Fruit fly (Drosophila melanogaster) whole organism, adult: ENCODE results near the gene CG42397.

Experiments
- CG11617 ChIP-seq: fragments of 200-800 bp; sonication (Bioruptor generic); optimal IDR thresholded peaks from 2 replicates; lab custom pipeline; 2017; ENCODE audit warnings: mild to moderate bottlenecking, missing biosample characterization, missing genetic modification reagents, missing genetic modification characterization
- CG12768 ChIP-seq: fragments of 200-800 bp; sonication (Bioruptor generic); optimal IDR thresholded peaks from 2 replicates; lab custom pipeline; 2017; ENCODE audit warnings: missing biosample characterization, missing genetic modification characterization, mild to moderate bottlenecking, moderate library complexity, missing genetic modification reagents
- CG14711 ChIP-seq: fragments of 200-800 bp; sonication (Bioruptor generic); optimal IDR thresholded peaks from 2 replicates; lab custom pipeline; 2018; ENCODE audit warnings: missing biosample characterization, mild to moderate bottlenecking, missing genetic modification characterization, moderate library complexity
- CG1620 ChIP-seq: fragments of 200-800 bp; sonication (Bioruptor generic); optimal IDR thresholded peaks from 2 replicates; lab custom pipeline; 2016; ENCODE audit warnings: missing biosample characterization, missing genetic modification characterization
- CG33017 ChIP-seq: fragments of 200-800 bp; sonication (Bioruptor generic); optimal IDR thresholded peaks from 2 replicates; lab custom pipeline; 2018; ENCODE audit warnings: missing biosample characterization, mild to moderate bottlenecking, missing genetic modification characterization, moderate library complexity
- CG5204 ChIP-seq: fragments of 200-800 bp; sonication (Bioruptor generic); optimal IDR thresholded peaks from 2 replicates; lab custom pipeline; 2016; ENCODE audit warnings: missing biosample characterization, missing genetic modification characterization
- CG7045 ChIP-seq: fragments of 200-800 bp; sonication (Bioruptor generic); optimal IDR thresholded peaks from 2 replicates; lab custom pipeline; 2017; ENCODE audit warnings: missing biosample characterization, mild to moderate bottlenecking, missing genetic modification characterization
- CG7101 ChIP-seq: fragments of 200-800 bp; sonication (Bioruptor generic); optimal IDR thresholded peaks from 2 replicates; lab custom pipeline; 2018; ENCODE audit warnings: missing biosample characterization, mild to moderate bottlenecking, missing genetic modification characterization, moderate library complexity
- Clk ChIP-seq: fragments of 200-800 bp; sonication (Bioruptor generic); optimal IDR thresholded peaks from 2 replicates; lab custom pipeline; 2017; ENCODE audit warnings: missing biosample characterization, missing genetic modification characterization
- Crg-1 ChIP-seq: fragments of 200-800 bp; sonication (Bioruptor generic); optimal IDR thresholded peaks from 2 replicates; lab custom pipeline; 2016; ENCODE audit warnings: missing biosample characterization, missing genetic modification characterization
- Hr96 ChIP-seq: fragments of 200-800 bp; sonication (Bioruptor generic); optimal IDR thresholded peaks from 2 replicates; lab custom pipeline; 2016; ENCODE audit warnings: missing biosample characterization, missing genetic modification characterization
- Mnt ChIP-seq: fragments of 200-800 bp; sonication (Bioruptor generic); optimal IDR thresholded peaks from 2 replicates; lab custom pipeline; 2016; ENCODE audit warnings: missing biosample characterization, mild to moderate bottlenecking, missing genetic modification characterization
- bab1 ChIP-seq: fragments of 200-800 bp; sonication (Bioruptor generic); optimal IDR thresholded peaks from 3 replicates; lab custom pipeline; 2019; ENCODE audit warnings: missing biosample characterization, mild to moderate bottlenecking, missing genetic modification characterization, moderate library complexity
- cic ChIP-seq: fragments of 200-800 bp; sonication (Bioruptor generic); optimal IDR thresholded peaks from 2 replicates; lab custom pipeline; 2017; ENCODE audit warnings: missing biosample characterization, mild to moderate bottlenecking, missing genetic modification characterization, moderate library complexity
- cnc ChIP-seq, 2 experiments: fragments of >200 bp; optimal IDR thresholded peaks; 2 replicates each; lab custom pipeline; 2017
- kay ChIP-seq: fragments of 200-800 bp; sonication (Bioruptor generic); peaks from one replicate; lab custom pipeline; 2016; ENCODE audit warnings: missing biosample characterization, missing genetic modification characterization, borderline replicate concordance
- ovo ChIP-seq: fragments of 200-800 bp; sonication (Bioruptor generic); optimal IDR thresholded peaks from 2 replicates; lab custom pipeline; 2016; ENCODE audit warnings: missing biosample characterization, missing genetic modification characterization
- pad ChIP-seq: fragments of 200-800 bp; sonication (Bioruptor generic); optimal IDR thresholded peaks from 3 replicates; lab custom pipeline; 2017; ENCODE audit warnings: missing biosample characterization, missing genetic modification characterization, mild to moderate bottlenecking, moderate library complexity, missing genetic modification reagents
- tj ChIP-seq: fragments of 200-800 bp; sonication (Bioruptor generic); optimal IDR thresholded peaks from 3 replicates; lab custom pipeline; 2017; ENCODE audit warnings: missing biosample characterization, mild to moderate bottlenecking, missing genetic modification characterization, moderate library complexity
- toe ChIP-seq: fragments of 200-800 bp; sonication (Bioruptor generic); optimal IDR thresholded peaks from 2 replicates; lab custom pipeline; 2016; ENCODE audit warnings: missing biosample characterization, missing genetic modification characterization

CG42397 gene

dm6 chr3L:12003457-12003856 is 29.9 kb upstream of the CG42397 start:
- no peak for TF ChIP-seq CG33017 (tag; lab: Kevin White, UChicago)
- TF ChIP-seq pad, result peak; percentile 20

- TF ChIP-seq cic (GFP tag; lab: Kevin White, UChicago), result no peak
- peak; percentile 73 for TF ChIP-seq Mnt
- TF ChIP-seq CG12768 (GFP tag; lab: Kevin White, UChicago), result peak; percentile 38
- TF ChIP-seq ovo (GFP tag; lab: Kevin White, UChicago), result peak; percentile 71
- TF ChIP-seq CG14711, result peak; percentile 98
- peak; percentile 27 for TF ChIP-seq bab1
- TF ChIP-seq CG5204, result peak; percentile 82
- no peak for TF ChIP-seq cnc (optimal IDR thresholded peaks at IDR 0.05; lab: Kevin White, UChicago)
- TF ChIP-seq CG11617 (GFP tag; lab: Kevin White, UChicago), result peak; percentile 47
- TF ChIP-seq Hr96 (GFP tag; lab: Kevin White, UChicago), result peak; percentile 82
- TF ChIP-seq CG7045 (GFP tag; lab: Kevin White, UChicago), result no peak
- no peak for TF ChIP-seq CG33017 (tag; lab: Kevin White, UChicago)
- peak; percentile 87 for TF ChIP-seq CG1620 (GFP tag; lab: Kevin White, UChicago)
- TF ChIP-seq pad, result peak; percentile 61
- peak; percentile 24 for TF ChIP-seq tj (GFP tag; lab: Kevin White, UChicago)
- TF ChIP-seq Clk (GFP tag; lab: Kevin White, UChicago), result peak; percentile 68
- peak; percentile 82 for TF ChIP-seq toe
- TF ChIP-seq CG7101 (tag; lab: Kevin White, UChicago), result peak; percentile 46
- TF ChIP-seq kay, result no peak
- peak; percentile 79 for TF ChIP-seq Crg-1 (GFP tag; lab: Kevin White, UChicago)
Measured at dm6 chr3L:12002321-12003248, 29.0 kb upstream of the CG42397 start, which contains the start of the genes Pop2 and CG6928. Gene Pop2, minus strand, starts transcription at chr3L:12002915. Gene CG6928, plus strand, starts transcription at chr3L:12003155.

DNA sequence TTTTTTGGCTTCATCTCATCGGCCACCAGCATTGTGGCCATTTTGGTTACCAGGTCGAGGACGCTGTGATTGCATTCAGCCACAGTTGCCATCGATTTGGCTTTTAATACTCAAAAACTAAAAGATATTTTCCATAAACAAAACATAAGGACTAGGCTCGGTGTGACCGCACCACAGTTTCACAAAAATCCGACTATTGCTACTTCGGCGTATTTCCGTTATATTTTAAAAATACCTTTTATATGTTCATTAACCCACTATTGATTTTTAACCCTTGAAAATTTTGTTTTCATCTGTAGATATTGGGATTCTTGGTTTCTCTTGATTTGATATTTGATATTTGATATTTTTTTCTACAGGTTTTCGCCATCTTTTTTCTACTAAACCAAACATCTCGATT is 24.4 kb upstream of the CG42397 start, which contains the start of gene Grip163:
Gene Grip163, minus strand, starts transcription at position 180 of the 400 bp plus-strand sequence.
- TF ChIP-seq ovo (GFP tag; lab: Kevin White, UChicago), result no peak
- TF ChIP-seq pad, result no peak
- TF ChIP-seq CG5204, result no peak
- TF ChIP-seq CG33017 (tag; lab: Kevin White, UChicago), result no peak
- TF ChIP-seq CG7045 (GFP tag; lab: Kevin White, UChicago), result no peak
- no peak for TF ChIP-seq kay
- TF ChIP-seq cnc (optimal IDR thresholded peaks at IDR 0.05; lab: Kevin White, UChicago), result no peak
- no peak for TF ChIP-seq toe
- no peak for TF ChIP-seq Mnt
- TF ChIP-seq CG14711, result no peak
- TF ChIP-seq tj (GFP tag; lab: Kevin White, UChicago), result no peak
- no peak for TF ChIP-seq Clk (GFP tag; lab: Kevin White, UChicago)
- no peak for TF ChIP-seq Crg-1 (GFP tag; lab: Kevin White, UChicago)
- TF ChIP-seq CG7101 (tag; lab: Kevin White, UChicago), result no peak
- TF ChIP-seq Hr96 (GFP tag; lab: Kevin White, UChicago), result no peak

- TF ChIP-seq CG5204 (peak; percentile 3), cic (GFP tag; lab: Kevin White, UChicago) (no peak), pad (no peak), Crg-1 (GFP tag; lab: Kevin White, UChicago) (no peak), toe (peak; percentile 26), ovo (GFP tag; lab: Kevin White, UChicago) (no peak), tj (GFP tag; lab: Kevin White, UChicago) (no peak), bab1 (peak; percentile 78), CG7045 (GFP tag; lab: Kevin White, UChicago) (no peak), CG11617 (GFP tag; lab: Kevin White, UChicago) (peak; percentile 31), kay (peak; percentile 99), Hr96 (GFP tag; lab: Kevin White, UChicago) (no peak), CG33017 (tag; lab: Kevin White, UChicago) (no peak), CG7101 (tag; lab: Kevin White, UChicago) (peak; percentile 46), Mnt (peak; percentile 53), Clk (GFP tag; lab: Kevin White, UChicago) (no peak), CG14711 (peak; percentile 17), CG1620 (GFP tag; lab: Kevin White, UChicago) (peak; percentile 27), cnc (optimal IDR thresholded peaks at IDR 0.05; lab: Kevin White, UChicago) (no peak), CG12768 (GFP tag; lab: Kevin White, UChicago) (no peak)
Measured at dm6 chr3L:11992960-11993359, 19.4 kb upstream of the CG42397 start, which contains the start of gene viaf. Gene viaf, minus strand, starts transcription at chr3L:11993179.

DNA sequence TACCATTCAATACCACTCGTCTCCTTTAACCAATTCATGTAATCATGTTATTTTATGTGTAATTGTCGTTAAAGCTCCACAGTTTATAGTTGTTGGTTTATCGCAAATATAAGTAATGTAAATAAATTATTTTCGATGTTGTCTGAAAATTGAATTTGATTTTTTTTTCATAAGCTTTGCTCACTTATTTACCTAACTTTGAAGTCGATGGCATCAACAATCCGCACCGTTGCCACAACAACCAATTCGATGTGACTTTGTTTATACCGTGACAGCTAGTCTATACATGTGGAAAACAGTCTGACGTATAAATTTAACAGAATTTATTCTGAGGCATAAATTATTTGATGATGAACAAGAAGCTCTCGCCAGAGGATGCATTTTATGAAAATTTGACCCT is 16.8 kb upstream of the CG42397 start, which contains the start of gene CG6931:
Gene CG6931, plus strand, starts transcription at position 301 of the 400 bp plus-strand sequence.
- TF ChIP-seq pad (no peak), Hr96 (GFP tag; lab: Kevin White, UChicago) (no peak)

- TF ChIP-seq CG14711, result no peak
- TF ChIP-seq cic (GFP tag; lab: Kevin White, UChicago), result no peak
- no peak for TF ChIP-seq Crg-1 (GFP tag; lab: Kevin White, UChicago)
- no peak for TF ChIP-seq CG7101 (tag; lab: Kevin White, UChicago)
- no peak for TF ChIP-seq Mnt
- TF ChIP-seq pad, result no peak
- TF ChIP-seq CG7045 (GFP tag; lab: Kevin White, UChicago), result no peak
- no peak for TF ChIP-seq CG5204
- no peak for TF ChIP-seq CG12768 (GFP tag; lab: Kevin White, UChicago)
- no peak for TF ChIP-seq cnc (optimal IDR thresholded peaks at IDR 0.05; lab: Kevin White, UChicago)
Measured at dm6 chr3L:11984606-11985005, 11.0 kb upstream of the CG42397 start, which contains the start of gene CG6938. Gene CG6938, plus strand, starts transcription at chr3L:11984906.
